Worm (Caenorhabditis elegans) whole organism, L3 larva: ENCODE results near the gene snf-6.

Source experiments
- R02D3.7 ChIP-seq: fragments of 150-350 bp; optimal IDR thresholded peaks from 2 replicates; lab custom pipeline; 2014; ENCODE audit warnings: missing biosample characterization, missing genetic modification characterization
- ZK546.5 ChIP-seq: sonication (generic microtip); optimal IDR thresholded peaks from 2 replicates; lab custom pipeline; 2017; ENCODE audit warnings: missing biosample characterization, missing genetic modification characterization
- aly-2 ChIP-seq: fragments of 150-350 bp; optimal IDR thresholded peaks from 2 replicates; lab custom pipeline; 2014; ENCODE audit warnings: missing biosample characterization, missing genetic modification characterization
- ama-1 ChIP-seq: fragments of 150-350 bp; optimal IDR thresholded peaks from 2 replicates; lab custom pipeline; 2018
- ceh-16 ChIP-seq: sonication (generic microtip); optimal IDR thresholded peaks from 2 replicates; lab custom pipeline; 2017; ENCODE audit warnings: missing biosample characterization, missing genetic modification characterization
- ceh-28 ChIP-seq: fragments of 150-350 bp; optimal IDR thresholded peaks from 2 replicates; lab custom pipeline; 2014; ENCODE audit warnings: missing biosample characterization, missing genetic modification reagents, missing genetic modification characterization
- ceh-82 ChIP-seq: fragments of 150-350 bp; optimal IDR thresholded peaks from 2 replicates; lab custom pipeline; 2014; ENCODE audit warnings: missing biosample characterization, missing genetic modification characterization
- egl-27 ChIP-seq: sonication (generic microtip); optimal IDR thresholded peaks from 4 replicates; lab custom pipeline; 2017; ENCODE audit warnings: missing biosample characterization, missing genetic modification reagents, missing genetic modification characterization
- elt-2 ChIP-seq: sonication (generic microtip); optimal IDR thresholded peaks from 2 replicates; lab custom pipeline; 2016; ENCODE audit warnings: missing genetic modification reagents, mild to moderate bottlenecking, missing genetic modification characterization, missing compliant biosample characterization
- elt-3 ChIP-seq, 3 experiments: fragments of 150-350 bp in 1 of 3; sonication (generic microtip) in 2 of 3; optimal IDR thresholded peaks; 2 replicates in 2 of 3; 4 replicates in 1 of 3; lab custom pipeline; 2014 to 2017; ENCODE audit warnings: missing biosample characterization in 3 of 3, missing genetic modification characterization in 3 of 3
- fos-1 ChIP-seq: fragments of 150-350 bp; optimal IDR thresholded peaks from 2 replicates; lab custom pipeline; 2014; ENCODE audit warnings: missing biosample characterization, missing genetic modification characterization
- hmg-11 ChIP-seq: sonication (generic microtip); optimal IDR thresholded peaks from 2 replicates; lab custom pipeline; 2016; ENCODE audit warnings: missing genetic modification characterization, missing compliant biosample characterization
- lin-15B ChIP-seq: fragments of 150-350 bp; optimal IDR thresholded peaks from 2 replicates; lab custom pipeline; 2014; ENCODE audit warnings: missing biosample characterization, missing genetic modification characterization
- lin-39 ChIP-seq: fragments of 150-350 bp; optimal IDR thresholded peaks from 2 replicates; lab custom pipeline; 2018; ENCODE audit warnings: missing biosample characterization, missing genetic modification reagents, missing genetic modification characterization
- lsy-12 ChIP-seq: sonication (generic microtip); optimal IDR thresholded peaks from 2 replicates; lab custom pipeline; 2016; ENCODE audit warnings: mild to moderate bottlenecking, missing genetic modification characterization, missing compliant biosample characterization
- mdl-1 ChIP-seq: fragments of 150-350 bp; optimal IDR thresholded peaks from 2 replicates; lab custom pipeline; 2014; ENCODE audit warnings: missing biosample characterization, missing genetic modification characterization
- mml-1 ChIP-seq: fragments of 150-350 bp; sonication (generic microtip); optimal IDR thresholded peaks from 3 replicates; lab custom pipeline; 2014; ENCODE audit warnings: missing biosample characterization, missing genetic modification characterization
- nfya-1 ChIP-seq: sonication (generic microtip); optimal IDR thresholded peaks from 2 replicates; lab custom pipeline; 2017; ENCODE audit warnings: missing genetic modification characterization, mild to moderate bottlenecking, missing compliant biosample characterization, antibody characterized with exemption, moderate library complexity; ENCODE audit not compliant: insufficient read depth
- nhr-11 ChIP-seq: fragments of 150-350 bp; optimal IDR thresholded peaks from 2 replicates; lab custom pipeline; 2014; ENCODE audit warnings: missing biosample characterization, missing genetic modification characterization
- nhr-23 ChIP-seq: fragments of 150-350 bp; optimal IDR thresholded peaks from 2 replicates; lab custom pipeline; 2014; ENCODE audit warnings: missing biosample characterization, missing genetic modification reagents, missing genetic modification characterization
- nhr-25 ChIP-seq: sonication (generic microtip); optimal IDR thresholded peaks from 2 replicates; lab custom pipeline; 2017; ENCODE audit warnings: missing biosample characterization, missing genetic modification characterization
- nhr-43 ChIP-seq: sonication (generic microtip); optimal IDR thresholded peaks from 2 replicates; lab custom pipeline; 2016; ENCODE audit warnings: mild to moderate bottlenecking, missing genetic modification characterization, missing compliant biosample characterization; ENCODE audit not compliant: poor library complexity, severe bottlenecking
- nhr-67 ChIP-seq: fragments of 150-350 bp; optimal IDR thresholded peaks from 2 replicates; lab custom pipeline; 2014; ENCODE audit warnings: missing biosample characterization, missing genetic modification characterization
- pha-4 ChIP-seq: fragments of 150-350 bp; optimal IDR thresholded peaks from 2 replicates; lab custom pipeline; 2014; ENCODE audit warnings: missing biosample characterization, missing genetic modification reagents, missing genetic modification characterization
- pqm-1 ChIP-seq: fragments of 150-350 bp; optimal IDR thresholded peaks from 2 replicates; lab custom pipeline; 2017; ENCODE audit warnings: missing biosample characterization, missing genetic modification characterization, inconsistent platforms
- sea-2 ChIP-seq: fragments of 150-350 bp; sonication (generic microtip); optimal IDR thresholded peaks from 4 replicates; lab custom pipeline; 2014; ENCODE audit warnings: missing biosample characterization, missing genetic modification reagents, missing genetic modification characterization
- skn-1 ChIP-seq: fragments of 150-350 bp; optimal IDR thresholded peaks from 2 replicates; lab custom pipeline; 2014; ENCODE audit warnings: missing biosample characterization, missing genetic modification characterization
- unc-39 ChIP-seq: sonication (generic microtip); optimal IDR thresholded peaks from 4 replicates; lab custom pipeline; 2017; ENCODE audit warnings: missing biosample characterization, missing genetic modification characterization
- unc-62 ChIP-seq: fragments of 150-350 bp; sonication (generic microtip); optimal IDR thresholded peaks from 4 replicates; lab custom pipeline; 2014; ENCODE audit warnings: missing biosample characterization, missing genetic modification reagents, missing genetic modification characterization
- ztf-11 ChIP-seq: fragments of 150-350 bp; optimal IDR thresholded peaks from 2 replicates; lab custom pipeline; 2014; ENCODE audit warnings: missing biosample characterization, missing genetic modification characterization
- ztf-4 ChIP-seq: fragments of 150-350 bp; optimal IDR thresholded peaks from 2 replicates; lab custom pipeline; 2014; ENCODE audit warnings: missing biosample characterization, missing genetic modification characterization

The snf-6 gene

DNA sequence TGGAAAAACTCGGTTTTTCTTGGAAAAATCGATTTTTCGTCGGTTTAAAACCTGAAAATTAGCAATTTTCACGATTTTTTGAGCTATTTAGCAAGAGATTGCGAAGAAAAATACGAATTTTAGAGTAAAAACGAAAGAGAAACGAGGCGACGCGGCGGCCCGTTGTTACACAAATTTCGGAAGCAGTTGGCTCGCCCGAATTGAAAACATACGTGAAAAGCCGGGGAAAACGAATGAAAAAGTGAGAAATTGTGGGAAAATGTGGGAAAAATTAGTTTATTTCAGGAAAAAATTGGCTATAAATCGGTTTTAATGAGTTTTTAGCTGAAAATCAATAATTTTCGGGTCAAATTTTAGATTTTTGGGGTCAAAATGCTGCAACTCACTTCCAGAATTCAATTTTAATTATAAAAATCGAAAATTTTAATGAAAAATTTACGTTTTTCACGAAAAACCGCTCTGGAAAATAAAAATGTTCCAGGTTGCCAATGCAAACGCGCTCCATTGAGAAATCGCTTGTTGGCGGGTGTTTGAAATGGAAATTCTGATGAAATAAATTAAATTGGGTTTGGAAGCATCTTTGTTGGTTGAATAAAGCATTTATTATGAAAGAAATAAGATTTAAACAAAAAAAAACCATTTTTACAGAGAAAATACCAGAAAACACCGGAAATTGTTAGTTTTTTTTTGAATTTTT is at the start of gene snf-6:
Gene snf-6, minus strand, starts transcription at position 51 of the 697 bp plus-strand sequence.
- no peak for TF ChIP-seq elt-3 (tag; optimal IDR thresholded peaks at IDR 0.05; lab: Kevin White, UChicago)
- peak; percentile 37 for TF ChIP-seq nfya-1 (tag; lab: Kevin White, UChicago)
- peak; percentile 33 for TF ChIP-seq pha-4 (tag; lab: Kevin White, UChicago)
- TF ChIP-seq unc-62 (GFP tag; lab: Kevin White, UChicago) = no peak
- TF ChIP-seq elt-2 = no peak
- peak; percentile 59 for TF ChIP-seq nhr-23 (tag; lab: Kevin White, UChicago)
- no peak for TF ChIP-seq ztf-4 (tag; lab: Kevin White, UChicago)
- TF ChIP-seq nhr-43 (tag; lab: Kevin White, UChicago) = peak; percentile 20
- TF ChIP-seq nhr-11 (tag; lab: Kevin White, UChicago) = no peak
- no peak for TF ChIP-seq ZK546.5 (tag; lab: Kevin White, UChicago)
- TF ChIP-seq ama-1 (lab: Kevin White, UChicago) = no peak
- peak; percentile 82 for TF ChIP-seq lin-15B (tag; lab: Kevin White, UChicago)

DNA sequence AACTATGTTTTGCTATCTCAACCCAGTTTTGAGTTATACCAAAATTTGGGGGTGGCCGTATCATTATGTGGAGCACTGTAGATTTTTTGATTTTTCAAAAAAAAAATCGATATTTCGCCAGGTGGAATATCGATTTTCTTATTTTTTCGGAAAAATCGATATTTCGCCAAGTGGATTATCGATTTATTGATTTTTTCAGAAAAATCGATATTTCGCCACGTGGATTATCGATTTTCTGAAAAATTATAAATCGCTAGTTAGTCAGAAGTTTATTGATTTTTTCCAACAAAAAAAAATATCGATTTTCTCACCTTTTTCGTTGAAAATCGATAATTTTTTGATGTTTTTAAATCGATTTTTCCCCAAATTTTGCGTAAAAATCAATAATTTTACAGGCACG is 47.5 kb upstream of the snf-6 start:
- TF ChIP-seq sea-2 (no peak), ceh-28 (tag; lab: Kevin White, UChicago) (peak; percentile 100), nhr-25 (tag; lab: Kevin White, UChicago) (no peak), pha-4 (tag; lab: Kevin White, UChicago) (no peak), unc-62 (GFP tag; lab: Kevin White, UChicago) (no peak)

DNA sequence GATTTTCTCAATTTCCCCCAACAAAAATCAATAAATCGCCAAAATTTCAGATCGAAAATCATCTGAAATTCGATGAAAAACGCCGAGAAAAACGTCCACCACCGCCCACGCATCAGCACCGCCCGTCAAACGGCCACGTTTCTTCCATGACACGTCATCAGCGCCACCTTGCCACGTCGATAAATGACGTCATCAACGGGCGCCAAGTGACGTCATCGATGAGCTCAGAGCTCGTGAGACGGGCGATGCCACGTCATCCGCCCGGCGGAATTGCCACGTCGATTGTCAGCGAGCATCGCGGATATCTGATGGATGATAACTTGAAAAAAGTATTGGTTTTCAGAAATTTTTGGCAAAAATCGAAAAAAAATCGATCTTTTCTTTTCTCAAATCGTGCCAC is 46.4 kb upstream of the snf-6 start:
- TF ChIP-seq elt-3 (tag; optimal IDR thresholded peaks at IDR 0.05; lab: Kevin White, UChicago) = no peak
- no peak for TF ChIP-seq lsy-12 (tag; lab: Kevin White, UChicago)
- TF ChIP-seq fos-1 (tag; lab: Kevin White, UChicago) = no peak
- TF ChIP-seq hmg-11 (tag; lab: Kevin White, UChicago) = no peak
- no peak for TF ChIP-seq nhr-25 (tag; lab: Kevin White, UChicago)
- no peak for TF ChIP-seq lin-39
- no peak for TF ChIP-seq nhr-43 (tag; lab: Kevin White, UChicago)
- TF ChIP-seq pha-4 (tag; lab: Kevin White, UChicago) = no peak
- TF ChIP-seq unc-39 = no peak
- TF ChIP-seq aly-2 (tag; lab: Kevin White, UChicago) = no peak
- TF ChIP-seq unc-62 (GFP tag; lab: Kevin White, UChicago) = no peak

DNA sequence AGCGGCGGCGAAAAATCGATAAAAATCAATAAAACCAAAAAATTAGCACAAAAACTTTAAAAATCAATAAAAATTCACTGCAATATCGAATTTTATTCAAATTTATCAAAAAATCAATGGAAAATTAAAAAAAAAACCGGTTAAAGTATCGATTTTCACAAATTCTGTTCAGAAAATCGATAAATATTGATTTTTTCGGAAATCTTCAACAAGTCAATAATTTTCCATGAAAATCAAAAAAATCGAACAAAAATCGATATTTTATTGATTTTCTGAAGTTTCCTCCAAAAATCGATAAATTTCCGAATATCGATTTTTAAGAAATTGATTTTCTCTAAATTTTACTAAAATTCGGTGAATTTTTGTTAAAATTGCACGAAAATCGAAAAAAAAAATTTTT is 45.9 kb upstream of the snf-6 start:
- TF ChIP-seq ceh-28 (tag; lab: Kevin White, UChicago) (peak; percentile 97), ama-1 (lab: Kevin White, UChicago) (no peak)

DNA sequence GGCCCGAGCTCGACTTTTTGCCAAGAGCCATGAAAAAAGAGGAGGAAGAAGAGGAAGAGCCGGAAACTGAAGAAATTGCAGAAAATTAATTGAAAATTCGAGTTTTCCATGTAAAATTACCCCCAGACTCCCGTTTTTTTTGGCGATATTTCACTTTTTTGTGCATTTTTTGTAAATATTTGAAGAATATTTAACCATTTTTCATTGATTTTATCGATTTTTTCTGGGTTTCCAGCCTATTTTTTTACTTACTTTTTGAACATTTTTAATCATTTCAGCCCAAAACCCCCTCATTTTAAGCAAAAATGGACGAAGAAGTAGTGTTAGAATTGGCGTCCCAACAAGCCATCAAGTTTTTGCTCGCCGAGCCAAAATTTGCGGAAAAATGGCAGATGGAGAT is 43.8 kb upstream of the snf-6 start, which contains the start of gene Y22D7AL.7:
Gene Y22D7AL.7, plus strand, starts transcription at position 301 of the 400 bp plus-strand sequence.
- TF ChIP-seq ceh-82 (tag; lab: Kevin White, UChicago) (no peak), pha-4 (tag; lab: Kevin White, UChicago) (no peak), R02D3.7 (tag; lab: Kevin White, UChicago) (no peak), mml-1 (no peak), mdl-1 (tag; lab: Kevin White, UChicago) (no peak), ceh-28 (tag; lab: Kevin White, UChicago) (no peak), ceh-16 (tag; lab: Kevin White, UChicago) (no peak), ama-1 (lab: Kevin White, UChicago) (no peak), ztf-11 (no peak), nhr-67 (no peak), lsy-12 (tag; lab: Kevin White, UChicago) (no peak), lin-15B (tag; lab: Kevin White, UChicago) (no peak)

DNA sequence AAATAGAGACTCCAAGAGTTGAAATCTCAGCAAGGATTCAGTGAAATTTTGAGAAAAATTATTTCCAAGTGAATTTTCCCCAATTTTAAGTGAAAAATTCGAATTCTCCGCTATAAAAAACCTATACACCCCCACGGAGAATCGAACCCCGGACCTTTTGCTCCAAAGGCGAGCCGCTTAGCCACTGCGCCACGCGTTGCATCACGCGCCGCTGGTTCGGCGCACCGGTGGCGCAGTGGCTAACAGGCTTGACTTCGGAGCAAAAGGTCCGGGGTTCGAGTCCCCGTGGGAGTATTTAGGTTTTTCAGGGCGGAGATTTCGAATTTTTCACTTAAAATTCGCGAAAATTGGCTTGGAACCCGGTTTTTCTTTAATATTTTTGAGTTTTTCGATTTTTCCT is 43.0 kb upstream of the snf-6 start:
- no peak for TF ChIP-seq sea-2
- no peak for TF ChIP-seq skn-1 (tag; lab: Kevin White, UChicago)
- TF ChIP-seq ceh-28 (tag; lab: Kevin White, UChicago) = no peak
- no peak for TF ChIP-seq pqm-1
- no peak for TF ChIP-seq elt-3 (tag; optimal IDR thresholded peaks at IDR 0.05; lab: Kevin White, UChicago)
- TF ChIP-seq hmg-11 (tag; lab: Kevin White, UChicago) = no peak
- TF ChIP-seq elt-2 = no peak
- no peak for TF ChIP-seq egl-27 (tag; lab: Kevin White, UChicago)
